Fruit fly (Drosophila melanogaster) whole organism, adult: Measurements from ENCODE around the gene RapGAP1.
A peak's percentile ranks its signal among the peaks of the same experiment; 100 is the strongest.

Experiments
- CG11617 ChIP-seq: fragments of 200-800 bp; sonication (Bioruptor generic); optimal IDR thresholded peaks from 2 replicates; lab custom pipeline; 2017; ENCODE audit warnings: mild to moderate bottlenecking, missing biosample characterization, missing genetic modification reagents, missing genetic modification characterization
- CG12768 ChIP-seq: fragments of 200-800 bp; sonication (Bioruptor generic); optimal IDR thresholded peaks from 2 replicates; lab custom pipeline; 2017; ENCODE audit warnings: missing biosample characterization, missing genetic modification characterization, mild to moderate bottlenecking, moderate library complexity, missing genetic modification reagents
- CG1620 ChIP-seq: fragments of 200-800 bp; sonication (Bioruptor generic); optimal IDR thresholded peaks from 2 replicates; lab custom pipeline; 2016; ENCODE audit warnings: missing biosample characterization, missing genetic modification characterization
- CG5204 ChIP-seq: fragments of 200-800 bp; sonication (Bioruptor generic); optimal IDR thresholded peaks from 2 replicates; lab custom pipeline; 2016; ENCODE audit warnings: missing biosample characterization, missing genetic modification characterization
- CG7045 ChIP-seq: fragments of 200-800 bp; sonication (Bioruptor generic); optimal IDR thresholded peaks from 2 replicates; lab custom pipeline; 2017; ENCODE audit warnings: missing biosample characterization, mild to moderate bottlenecking, missing genetic modification characterization
- CG7101 ChIP-seq: fragments of 200-800 bp; sonication (Bioruptor generic); optimal IDR thresholded peaks from 2 replicates; lab custom pipeline; 2018; ENCODE audit warnings: missing biosample characterization, mild to moderate bottlenecking, missing genetic modification characterization, moderate library complexity
- Crg-1 ChIP-seq: fragments of 200-800 bp; sonication (Bioruptor generic); optimal IDR thresholded peaks from 2 replicates; lab custom pipeline; 2016; ENCODE audit warnings: missing biosample characterization, missing genetic modification characterization
- Mnt ChIP-seq: fragments of 200-800 bp; sonication (Bioruptor generic); optimal IDR thresholded peaks from 2 replicates; lab custom pipeline; 2016; ENCODE audit warnings: missing biosample characterization, mild to moderate bottlenecking, missing genetic modification characterization
- cnc ChIP-seq, 2 experiments: fragments of >200 bp; optimal IDR thresholded peaks; 2 replicates each; lab custom pipeline; 2017
- kay ChIP-seq: fragments of 200-800 bp; sonication (Bioruptor generic); peaks from one replicate; lab custom pipeline; 2016; ENCODE audit warnings: missing biosample characterization, missing genetic modification characterization, borderline replicate concordance
- ovo ChIP-seq: fragments of 200-800 bp; sonication (Bioruptor generic); optimal IDR thresholded peaks from 2 replicates; lab custom pipeline; 2016; ENCODE audit warnings: missing biosample characterization, missing genetic modification characterization
- pad ChIP-seq: fragments of 200-800 bp; sonication (Bioruptor generic); optimal IDR thresholded peaks from 3 replicates; lab custom pipeline; 2017; ENCODE audit warnings: missing biosample characterization, missing genetic modification characterization, mild to moderate bottlenecking, moderate library complexity, missing genetic modification reagents
- tj ChIP-seq: fragments of 200-800 bp; sonication (Bioruptor generic); optimal IDR thresholded peaks from 3 replicates; lab custom pipeline; 2017; ENCODE audit warnings: missing biosample characterization, mild to moderate bottlenecking, missing genetic modification characterization, moderate library complexity

DNA sequence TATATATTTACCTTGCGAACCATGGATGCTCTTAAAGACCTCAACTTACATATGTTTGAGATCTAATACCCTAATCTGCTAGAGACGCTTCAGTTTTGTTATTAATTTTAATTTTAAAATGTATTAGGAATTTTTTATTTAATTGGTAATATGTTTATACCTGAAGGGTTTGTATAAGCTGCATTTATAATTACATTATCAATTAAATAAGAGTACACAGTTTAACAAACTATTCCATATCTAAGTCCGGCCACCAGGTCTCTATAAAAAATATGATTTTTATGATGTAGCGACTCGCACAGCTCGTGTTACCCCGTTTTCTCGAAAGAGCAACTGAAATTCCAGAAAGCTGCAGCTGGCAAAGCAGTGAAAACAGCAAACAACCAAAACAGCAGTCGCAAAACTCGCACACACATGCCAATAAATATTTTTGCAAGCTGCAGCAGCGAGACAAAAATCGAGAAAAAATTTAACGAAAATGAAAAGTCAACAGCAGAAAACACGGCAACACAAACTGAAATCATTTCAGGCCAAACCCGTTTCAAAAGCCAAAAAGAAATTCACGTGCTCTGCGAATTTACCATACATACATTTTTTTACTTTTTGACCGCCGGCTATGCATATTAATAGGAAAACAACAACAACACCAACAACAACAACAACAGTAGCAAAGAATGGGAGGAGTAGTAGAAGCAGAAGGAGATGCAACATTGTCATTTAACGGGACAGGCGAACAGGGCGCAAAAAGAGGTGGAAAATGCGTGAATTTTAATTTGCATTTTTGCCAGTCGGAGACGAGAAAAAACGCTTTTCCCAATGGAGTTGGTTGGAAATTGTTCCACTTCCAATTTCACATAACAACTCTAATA, 4.3 kb downstream of the RapGAP1 start:
- TF ChIP-seq CG7101, result no peak
- TF ChIP-seq CG11617 (GFP tag; lab: Kevin White, UChicago), result no peak
- no peak for TF ChIP-seq CG7045 (GFP tag; lab: Kevin White, UChicago)
- no peak for TF ChIP-seq CG5204 (GFP tag; lab: Kevin White, UChicago)
- no peak for TF ChIP-seq ovo
- TF ChIP-seq tj (GFP tag; lab: Kevin White, UChicago), result peak; percentile 57
- no peak for TF ChIP-seq kay (GFP tag; lab: Kevin White, UChicago)
- no peak for TF ChIP-seq Crg-1
- no peak for TF ChIP-seq CG1620
- no peak for TF ChIP-seq pad (GFP tag; lab: Kevin White, UChicago)
- TF ChIP-seq CG12768 (GFP tag; lab: Kevin White, UChicago), result no peak
- no peak for TF ChIP-seq Mnt (GFP tag; lab: Kevin White, UChicago)
- no peak for TF ChIP-seq cnc (optimal IDR thresholded peaks at IDR 0.05; lab: Kevin White, UChicago)
